Fruit fly (Drosophila melanogaster) whole organism, embryonic: Measurements from ENCODE around the gene RpL8.
A peak's percentile ranks its signal among the peaks of the same experiment; 100 is the strongest.

ENCODE experiments used
- Adf1 ChIP-seq: fragments of 200-800 bp; sonication (Bioruptor generic); IDR thresholded peaks from 2 replicates; pipeline ENCODE4 v1.3.6; 2022; ENCODE audit warnings: missing biosample characterization, missing genetic modification characterization
- BEAF-32 ChIP-seq: fragments of 200-800 bp; sonication (Bioruptor generic); optimal IDR thresholded peaks from 3 replicates; lab custom pipeline; 2017; ENCODE audit warnings: missing biosample characterization, missing genetic modification characterization, mild to moderate bottlenecking, moderate library complexity, missing genetic modification reagents
- Bgb ChIP-seq: fragments of 200-800 bp; sonication (Bioruptor generic); IDR thresholded peaks from 2 replicates; pipeline ENCODE4 v1.3.6; 2022; ENCODE audit warnings: missing biosample characterization, missing genetic modification characterization; ENCODE audit not compliant: partially characterized antibody
- BtbVII ChIP-seq: fragments of 200-800 bp; sonication (Bioruptor generic); optimal IDR thresholded peaks from 3 replicates; lab custom pipeline; 2017; ENCODE audit warnings: missing biosample characterization, mild to moderate bottlenecking, missing genetic modification characterization
- CG10321 ChIP-seq: fragments of 200-800 bp; sonication (Bioruptor generic); IDR thresholded peaks from 2 replicates; pipeline ENCODE4 v1.3.6; 2022; ENCODE audit warnings: missing biosample characterization, missing genetic modification characterization
- CG10431 ChIP-seq: fragments of 200-800 bp; sonication (Bioruptor generic); optimal IDR thresholded peaks from 3 replicates; lab custom pipeline; 2018; ENCODE audit warnings: missing biosample characterization, mild to moderate bottlenecking, missing genetic modification characterization
- CG15269 ChIP-seq: fragments of 200-800 bp; sonication (Bioruptor generic); optimal IDR thresholded peaks from 2 replicates; lab custom pipeline; 2018; ENCODE audit warnings: missing biosample characterization, mild to moderate bottlenecking, missing genetic modification characterization, moderate library complexity
- CG1603 ChIP-seq: fragments of 200-800 bp; sonication (Bioruptor generic); optimal IDR thresholded peaks from 2 replicates; lab custom pipeline; 2019; ENCODE audit warnings: missing biosample characterization, mild to moderate bottlenecking, missing genetic modification characterization, moderate library complexity
- CG16813 ChIP-seq: fragments of 200-800 bp; sonication (Bioruptor generic); IDR thresholded peaks from 3 replicates; pipeline ENCODE4 v1.3.6; 2022; ENCODE audit warnings: missing biosample characterization, missing genetic modification characterization; ENCODE audit not compliant: partially characterized antibody
- CG17912 ChIP-seq: fragments of 200-800 bp; sonication (Bioruptor generic); optimal IDR thresholded peaks from 2 replicates; lab custom pipeline; 2018; ENCODE audit warnings: missing biosample characterization, mild to moderate bottlenecking, missing genetic modification characterization
- CG18619 ChIP-seq: fragments of 200-800 bp; sonication (Bioruptor generic); optimal IDR thresholded peaks from 3 replicates; lab custom pipeline; 2017; ENCODE audit warnings: missing biosample characterization, mild to moderate bottlenecking, missing genetic modification characterization
- CG2875 ChIP-seq: fragments of 200-800 bp; sonication (Bioruptor generic); optimal IDR thresholded peaks from 2 replicates; lab custom pipeline; 2017; ENCODE audit warnings: missing biosample characterization, mild to moderate bottlenecking, missing genetic modification characterization, missing genetic modification reagents
- CG32532 ChIP-seq: fragments of 200-800 bp; sonication (Bioruptor generic); IDR thresholded peaks from 2 replicates; pipeline ENCODE4 v1.3.6; 2022; ENCODE audit warnings: missing biosample characterization, missing genetic modification characterization
- CG32767 ChIP-seq: fragments of 200-800 bp; sonication (Bioruptor generic); IDR thresholded peaks from 2 replicates; pipeline ENCODE4 v1.3.6; 2022; ENCODE audit warnings: missing biosample characterization, missing genetic modification characterization
- CG3726 ChIP-seq: fragments of 200-800 bp; sonication (Bioruptor generic); IDR thresholded peaks from 3 replicates; pipeline ENCODE4, ENCODE4 v1.3.6; 2022; ENCODE audit warnings: missing biosample characterization, missing genetic modification characterization
- CG3995 ChIP-seq: fragments of 200-800 bp; sonication (Bioruptor generic); optimal IDR thresholded peaks from 3 replicates; lab custom pipeline; 2016; ENCODE audit warnings: missing biosample characterization, missing genetic modification characterization
- CG42726 ChIP-seq: fragments of 200-800 bp; sonication (Bioruptor generic); IDR thresholded peaks from 2 replicates; pipeline ENCODE4 v1.3.6; 2022; ENCODE audit warnings: missing biosample characterization, missing genetic modification characterization; ENCODE audit not compliant: partially characterized antibody
- CG4328 ChIP-seq: fragments of 200-800 bp; sonication (Bioruptor generic); optimal IDR thresholded peaks from 3 replicates; lab custom pipeline; 2017; ENCODE audit warnings: missing biosample characterization, missing genetic modification reagents, missing genetic modification characterization
- CG7987 ChIP-seq: fragments of 200-800 bp; sonication (Bioruptor generic); optimal IDR thresholded peaks from 2 replicates; lab custom pipeline; 2018; ENCODE audit warnings: missing biosample characterization, mild to moderate bottlenecking, missing genetic modification characterization, moderate library complexity
- CG8765 ChIP-seq: fragments of 200-800 bp; sonication (Bioruptor generic); IDR thresholded peaks from 2 replicates; pipeline ENCODE4 v1.3.6; 2022; ENCODE audit warnings: missing biosample characterization, missing genetic modification characterization
- CHES-1-like ChIP-seq: fragments of 200-800 bp; sonication (Bioruptor generic); optimal IDR thresholded peaks from 2 replicates; lab custom pipeline; 2016; ENCODE audit warnings: missing biosample characterization, missing genetic modification characterization
- Dref ChIP-seq: fragments of 200-800 bp; sonication (Bioruptor generic); IDR thresholded peaks from 2 replicates; pipeline ENCODE4 v1.3.6; 2022; ENCODE audit warnings: missing biosample characterization, missing genetic modification characterization
- Ets65A ChIP-seq: fragments of 200-800 bp; sonication (Bioruptor generic); peaks from one replicate; lab custom pipeline; 2016; ENCODE audit warnings: missing biosample characterization, missing genetic modification characterization
- H15 ChIP-seq: fragments of 200-800 bp; sonication (Bioruptor generic); IDR thresholded peaks from 3 replicates; pipeline ENCODE4 v1.3.6; 2022; ENCODE audit warnings: missing biosample characterization, missing genetic modification characterization
- Hmr ChIP-seq: fragments of 200-800 bp; sonication (Bioruptor generic); optimal IDR thresholded peaks from 3 replicates; lab custom pipeline; 2017; ENCODE audit warnings: mild to moderate bottlenecking, missing biosample characterization, missing genetic modification reagents, missing genetic modification characterization
- Hmx ChIP-seq: fragments of 200-800 bp; sonication (Bioruptor generic); optimal IDR thresholded peaks from 2 replicates; lab custom pipeline; 2016; ENCODE audit warnings: missing biosample characterization, missing genetic modification characterization
- Hr51 ChIP-seq, 2 experiments: fragments of 200-800 bp; sonication (Bioruptor generic); optimal IDR thresholded peaks; 2 replicates in 1 of 2; 3 replicates in 1 of 2; lab custom pipeline; 2016 to 2018; ENCODE audit warnings: missing biosample characterization in 2 of 2, missing genetic modification characterization in 2 of 2, mild to moderate bottlenecking in 1 of 2, moderate library complexity in 1 of 2
- Hr78 ChIP-seq, 2 experiments: fragments of 200-800 bp in 1 of 2; fragments of >200 bp in 1 of 2; sonication (Bioruptor generic) in 1 of 2; optimal IDR thresholded peaks; 2 replicates each; lab custom pipeline; 2017 to 2019; ENCODE audit warnings: missing biosample characterization in 2 of 2, missing genetic modification characterization in 2 of 2, mild to moderate bottlenecking in 1 of 2, moderate library complexity in 1 of 2
- Hsf ChIP-seq: fragments of 200-800 bp; sonication (Bioruptor generic); optimal IDR thresholded peaks from 3 replicates; lab custom pipeline; 2016; ENCODE audit warnings: missing biosample characterization, missing genetic modification characterization
- NfI ChIP-seq: fragments of 200-800 bp; sonication (Bioruptor generic); optimal IDR thresholded peaks from 3 replicates; lab custom pipeline; 2018; ENCODE audit warnings: missing biosample characterization, mild to moderate bottlenecking, missing genetic modification characterization, moderate library complexity
- Stat92E ChIP-seq, 3 experiments: fragments of >200 bp in 2 of 3; fragments of 200-800 bp in 1 of 3; sonication (Bioruptor generic) in 1 of 3; optimal IDR thresholded peaks; 2 replicates each; lab custom pipeline; 2017 to 2019; ENCODE audit warnings: missing biosample characterization in 3 of 3, missing genetic modification characterization in 3 of 3, mild to moderate bottlenecking in 1 of 3, moderate library complexity in 1 of 3
- abd-A ChIP-seq: fragments of 200-800 bp; sonication (Bioruptor generic); optimal IDR thresholded peaks from 3 replicates; lab custom pipeline; 2019; ENCODE audit warnings: missing biosample characterization, mild to moderate bottlenecking, missing genetic modification characterization, moderate library complexity
- bigmax ChIP-seq: fragments of 200-800 bp; sonication (Bioruptor generic); optimal IDR thresholded peaks from 2 replicates; lab custom pipeline; 2018; ENCODE audit warnings: missing biosample characterization, mild to moderate bottlenecking, missing genetic modification characterization
- br ChIP-seq: fragments of >200 bp; optimal IDR thresholded peaks from 2 replicates; lab custom pipeline; 2017
- gce ChIP-seq: fragments of 200-800 bp; sonication (Bioruptor generic); IDR thresholded peaks from 3 replicates; pipeline ENCODE4 v1.3.6; 2022; ENCODE audit warnings: missing biosample characterization, missing genetic modification characterization
- gfzf ChIP-seq: fragments of 200-800 bp; sonication (Bioruptor generic); optimal IDR thresholded peaks from 2 replicates; lab custom pipeline; 2016; ENCODE audit warnings: missing biosample characterization, mild to moderate bottlenecking, missing genetic modification characterization, moderate library complexity
- gt ChIP-seq: fragments of 200-800 bp; sonication (Bioruptor generic); IDR thresholded peaks from 2 replicates; pipeline ENCODE4 v1.3.6; 2022; ENCODE audit warnings: missing biosample characterization, missing genetic modification characterization
- lbe ChIP-seq: fragments of 200-800 bp; sonication (Bioruptor generic); optimal IDR thresholded peaks from 2 replicates; lab custom pipeline; 2016; ENCODE audit warnings: missing biosample characterization, mild to moderate bottlenecking, missing genetic modification characterization
- onecut ChIP-seq: fragments of 200-800 bp; sonication (Bioruptor generic); IDR thresholded peaks from 2 replicates; pipeline ENCODE4 v1.3.6; 2022; ENCODE audit warnings: missing biosample characterization, missing genetic modification characterization
- p53 ChIP-seq: fragments of 200-800 bp; sonication (Bioruptor generic); optimal IDR thresholded peaks from 2 replicates; lab custom pipeline; 2016; ENCODE audit warnings: missing biosample characterization, missing genetic modification characterization
- pan ChIP-seq, 4 experiments: fragments of >200 bp in 3 of 4; fragments of 200-800 bp in 1 of 4; sonication (Bioruptor generic) in 1 of 4; optimal IDR thresholded peaks in 3 of 4; IDR thresholded peaks in 1 of 4; 2 replicates each; pipeline versions ENCODE4 v1.3.6 to Lab custom; 2017 to 2022; ENCODE audit warnings: missing biosample characterization in 2 of 4, missing genetic modification characterization in 2 of 4, mixed read lengths in 1 of 4
- pnt ChIP-seq: fragments of 200-800 bp; sonication (Bioruptor generic); optimal IDR thresholded peaks from 3 replicates; lab custom pipeline; 2016; ENCODE audit warnings: missing biosample characterization, missing genetic modification characterization
- pros ChIP-seq: fragments of 200-800 bp; sonication (Bioruptor generic); optimal IDR thresholded peaks from 3 replicates; lab custom pipeline; 2019; ENCODE audit warnings: missing biosample characterization, mild to moderate bottlenecking, missing genetic modification characterization, moderate library complexity
- ro ChIP-seq: fragments of 200-800 bp; sonication (Bioruptor generic); IDR thresholded peaks from 2 replicates; pipeline ENCODE4 v1.3.6; 2022; ENCODE audit warnings: missing biosample characterization, missing genetic modification characterization
- tgo ChIP-seq: fragments of 200-800 bp; sonication (Bioruptor generic); IDR thresholded peaks from 3 replicates; pipeline ENCODE4 v1.3.6; 2022; ENCODE audit warnings: missing biosample characterization, missing genetic modification characterization
- tin ChIP-seq: fragments of 200-800 bp; sonication (Bioruptor generic); optimal IDR thresholded peaks from 3 replicates; lab custom pipeline; 2016; ENCODE audit warnings: missing biosample characterization, missing genetic modification characterization
- tna ChIP-seq: fragments of 200-800 bp; sonication (Bioruptor generic); IDR thresholded peaks from 2 replicates; pipeline ENCODE4 v1.3.6; 2022; ENCODE audit warnings: missing biosample characterization, missing genetic modification characterization; ENCODE audit not compliant: partially characterized antibody
- trh ChIP-seq: fragments of 200-800 bp; sonication (Bioruptor generic); optimal IDR thresholded peaks from 2 replicates; lab custom pipeline; 2016; ENCODE audit warnings: missing biosample characterization, missing genetic modification characterization
- vnd ChIP-seq: fragments of 200-800 bp; sonication (Bioruptor generic); IDR thresholded peaks from 3 replicates; pipeline ENCODE4 v1.3.6; 2022; ENCODE audit warnings: missing biosample characterization, missing genetic modification characterization; ENCODE audit not compliant: partially characterized antibody

Gene RpL8

DNA sequence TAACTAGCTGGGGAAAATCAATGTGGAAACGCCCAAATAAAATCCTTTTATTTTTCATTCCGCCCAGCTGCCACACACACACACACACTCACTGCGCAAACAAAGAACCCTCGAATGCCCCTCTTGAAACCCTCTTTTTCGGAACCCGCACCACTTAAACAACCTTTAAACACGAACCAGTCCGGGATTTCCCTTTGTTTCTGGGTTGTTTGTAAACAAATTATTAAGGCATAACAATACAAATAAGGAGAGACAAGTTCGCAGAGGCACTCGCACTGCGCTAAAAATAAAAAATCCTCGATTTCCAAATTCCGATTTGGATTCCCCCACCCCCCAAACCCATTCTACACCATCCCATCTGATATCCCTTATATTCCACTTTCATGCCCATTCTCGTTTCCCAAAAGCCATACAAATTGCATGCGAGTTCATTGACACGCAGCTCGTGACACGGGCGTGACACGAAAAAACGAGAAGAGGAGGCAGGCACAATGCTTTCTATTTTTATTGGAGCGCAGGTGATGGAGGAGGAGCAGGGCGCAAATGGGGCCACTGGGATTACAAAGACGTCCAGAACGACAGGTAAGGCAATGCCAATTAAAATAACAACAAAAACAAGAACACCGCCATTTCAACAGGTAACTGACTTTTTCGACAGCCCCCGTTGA lies 7.6 kb upstream of the RpL8 start (continued):
- TF ChIP-seq NfI (GFP tag; lab: Kevin White, UChicago), result no peak
- TF ChIP-seq CG15269 (tag; lab: Kevin White, UChicago), result no peak
- TF ChIP-seq tin, result no peak
- no peak for TF ChIP-seq H15 (GFP tag; lab: Robert Waterston, UW)
- TF ChIP-seq BEAF-32 (GFP tag; lab: Kevin White, UChicago), result peak; percentile 57
- no peak for TF ChIP-seq Stat92E (GFP tag; optimal IDR thresholded peaks at IDR 0.05; lab: Kevin White, UChicago)
- no peak for TF ChIP-seq CG1603
- TF ChIP-seq Ets65A (GFP tag; lab: Kevin White, UChicago), result no peak
- TF ChIP-seq onecut (GFP tag; lab: Robert Waterston, UW), result no peak
- TF ChIP-seq CG16813 (GFP tag; lab: Robert Waterston, UW), result peak; percentile 69
- no peak for TF ChIP-seq br (lab: Kevin White, UChicago)
- TF ChIP-seq vnd, result peak; percentile 60; the same call in 2 of the 3 replicates
- no peak for TF ChIP-seq BtbVII
- TF ChIP-seq Hmx (GFP tag; lab: Kevin White, UChicago), result no peak
- no peak for TF ChIP-seq Hr51 (GFP tag; optimal IDR thresholded peaks at IDR 0.05; lab: Kevin White, UChicago)
- no peak for TF ChIP-seq bigmax (GFP tag; lab: Kevin White, UChicago)
- no peak for TF ChIP-seq CG3726
- peak; percentile 55; the same call in 1 of the 2 replicates for TF ChIP-seq CG42726 (GFP tag; lab: Robert Waterston, UW)
- no peak for TF ChIP-seq lbe (GFP tag; lab: Kevin White, UChicago)
- no peak for TF ChIP-seq CHES-1-like
- peak in 1 of 2 experiments; percentile 39 for TF ChIP-seq Hr78 (GFP tag; optimal IDR thresholded peaks at IDR 0.05; lab: Kevin White, UChicago)
- TF ChIP-seq CG8765 (GFP tag; lab: Robert Waterston, UW), result no peak
- TF ChIP-seq tgo, result no peak
- TF ChIP-seq CG7987 (GFP tag; lab: Kevin White, UChicago), result no peak
- TF ChIP-seq Dref (GFP tag; lab: Robert Waterston, UW), result no peak
- TF ChIP-seq ro (GFP tag; lab: Robert Waterston, UW), result no peak
- TF ChIP-seq Adf1 (GFP tag; lab: Robert Waterston, UW), result no peak
- no peak for TF ChIP-seq CG17912 (GFP tag; lab: Kevin White, UChicago)
- no peak for TF ChIP-seq CG2875 (GFP tag; lab: Kevin White, UChicago)
- TF ChIP-seq gt (GFP tag; lab: Robert Waterston, UW), result no peak
- TF ChIP-seq CG10431 (GFP tag; lab: Kevin White, UChicago), result no peak
- no peak for TF ChIP-seq trh (GFP tag; lab: Kevin White, UChicago)
- TF ChIP-seq CG10321, result no peak
- peak; percentile 53 for TF ChIP-seq Bgb
- no peak for TF ChIP-seq pros (GFP tag; lab: Kevin White, UChicago)
- no peak for TF ChIP-seq CG4328 (GFP tag; lab: Kevin White, UChicago)
- TF ChIP-seq tna (GFP tag; lab: Robert Waterston, UW), result peak; percentile 28; the same call in 1 of the 2 replicates
- TF ChIP-seq gce (GFP tag; lab: Robert Waterston, UW), result no peak
- no peak for TF ChIP-seq gfzf (GFP tag; lab: Kevin White, UChicago)
- no peak for TF ChIP-seq CG32767
- TF ChIP-seq pan (optimal IDR thresholded peaks at IDR 0.05; lab: Kevin White, UChicago), result no peak
- no peak for TF ChIP-seq pan (GFP tag; optimal IDR thresholded peaks at IDR 0.05 in 1 of 2, IDR thresholded peaks at IDR 0.05 in 1 of 2)
- no peak for TF ChIP-seq Hsf (GFP tag; lab: Kevin White, UChicago)
- TF ChIP-seq p53 (GFP tag; lab: Kevin White, UChicago), result no peak
- peak; percentile 19 for TF ChIP-seq abd-A (tag; lab: Kevin White, UChicago)
- TF ChIP-seq Hmr, result no peak
- TF ChIP-seq pnt (GFP tag; lab: Kevin White, UChicago), result no peak
- TF ChIP-seq CG32532, result no peak
- no peak for TF ChIP-seq CG3995 (GFP tag; lab: Kevin White, UChicago)
- no peak for TF ChIP-seq CG18619 (GFP tag; lab: Kevin White, UChicago)
